Worm (Caenorhabditis elegans) whole organism, midembryonic: ENCODE results near the gene C25E10.12.
A peak's percentile ranks its signal among the peaks of the same experiment; 100 is the strongest.

Source experiments
- T22C8.4 ChIP-seq: fragments of 200-800 bp; sonication (Bioruptor generic); IDR thresholded peaks from 2 replicates; pipeline ENCODE4 v1.3.6; 2022; ENCODE audit warnings: missing genetic modification characterization, missing compliant biosample characterization
- cog-1 ChIP-seq: sonication (generic microtip); optimal IDR thresholded peaks from 2 replicates; lab custom pipeline; 2016; ENCODE audit warnings: missing genetic modification characterization, missing compliant biosample characterization
- flt-1 ChIP-seq: fragments of 200-800 bp; sonication (Bioruptor generic); IDR thresholded peaks from 2 replicates; pipeline ENCODE4 v1.3.6; 2022; ENCODE audit warnings: missing genetic modification characterization, missing compliant biosample characterization
- klf-2 ChIP-seq: fragments of 200-800 bp; sonication (Bioruptor generic); conservative IDR thresholded peaks from 2 replicates; pipeline ENCODE4 v1.3.6; 2022; ENCODE audit warnings: missing genetic modification reagents, missing genetic modification characterization, missing compliant biosample characterization
- med-1 ChIP-seq: sonication (generic microtip); optimal IDR thresholded peaks from 2 replicates; lab custom pipeline; 2017; ENCODE audit warnings: missing genetic modification characterization, mild to moderate bottlenecking, missing compliant biosample characterization, antibody characterized with exemption, missing genetic modification reagents; ENCODE audit not compliant: insufficient read depth
- ref-1 ChIP-seq: fragments of 200-800 bp; sonication (Bioruptor generic); conservative IDR thresholded peaks from 2 replicates; pipeline ENCODE4 v1.3.6; 2022; ENCODE audit warnings: missing genetic modification reagents, missing genetic modification characterization, missing compliant biosample characterization
- tab-1 ChIP-seq: fragments of 200-800 bp; sonication (Bioruptor generic); IDR thresholded peaks from 2 replicates; pipeline ENCODE4 v1.3.6; 2022; ENCODE audit warnings: missing genetic modification characterization, missing compliant biosample characterization
- ztf-23 ChIP-seq: fragments of 200-800 bp; sonication (Bioruptor generic); IDR thresholded peaks from 2 replicates; pipeline ENCODE4 v1.3.6; 2022; ENCODE audit warnings: missing genetic modification reagents, missing genetic modification characterization, missing compliant biosample characterization
- ztf-29 ChIP-seq: fragments of 200-800 bp; sonication (Bioruptor generic); IDR thresholded peaks from 2 replicates; pipeline ENCODE4 v1.3.6; 2022; ENCODE audit warnings: missing genetic modification reagents, missing genetic modification characterization, missing compliant biosample characterization

ce11 chrV:9088758-9089157 is 26.5 kb upstream of the C25E10.12 start:
- TF ChIP-seq cog-1 (tag; lab: Kevin White, UChicago) (no peak), flt-1 (GFP tag; lab: Robert Waterston, UW) (peak; percentile 42; the same call in 1 of the 2 replicates), tab-1 (GFP tag; lab: Robert Waterston, UW) (no peak), T22C8.4 (no peak), klf-2 (GFP tag; lab: Robert Waterston, UW) (no peak), ztf-29 (GFP tag; lab: Robert Waterston, UW) (no peak), ztf-23 (GFP tag; lab: Robert Waterston, UW) (0 out of 2 replicates have a peak, but pooled peaks have one; percentile 7), med-1 (GFP tag; lab: Kevin White, UChicago) (no peak), ref-1 (GFP tag; lab: Robert Waterston, UW) (no peak)
